Fruit fly (Drosophila melanogaster) whole organism, prepupa: Measurements from ENCODE around the gene CG2680.

Experiments used
- Blimp-1 ChIP-seq: fragments of 200-800 bp; sonication (Bioruptor generic); optimal IDR thresholded peaks from 3 replicates; lab custom pipeline; 2017; ENCODE audit warnings: missing biosample characterization, missing genetic modification characterization, mild to moderate bottlenecking, moderate library complexity, missing genetic modification reagents
- CG10669 ChIP-seq: fragments of 200-800 bp; sonication (Bioruptor generic); optimal IDR thresholded peaks from 3 replicates; lab custom pipeline; 2018; ENCODE audit warnings: missing biosample characterization, mild to moderate bottlenecking, missing genetic modification characterization, moderate library complexity
- CG11294 ChIP-seq: fragments of 200-800 bp; sonication (Bioruptor generic); IDR thresholded peaks from 2 replicates; pipeline ENCODE4 v1.3.6; 2022; ENCODE audit warnings: missing biosample characterization, missing genetic modification characterization
- CG11762 ChIP-seq: fragments of 200-800 bp; sonication (Bioruptor generic); optimal IDR thresholded peaks from 3 replicates; lab custom pipeline; 2016; ENCODE audit warnings: missing biosample characterization, missing genetic modification characterization; ENCODE audit not compliant: insufficient read depth
- CG11902 ChIP-seq: fragments of 200-800 bp; sonication (Bioruptor generic); optimal IDR thresholded peaks from 3 replicates; lab custom pipeline; 2016; ENCODE audit warnings: missing biosample characterization, missing genetic modification characterization
- CG1621 ChIP-seq: fragments of 200-800 bp; sonication (Bioruptor generic); optimal IDR thresholded peaks from 3 replicates; lab custom pipeline; 2018; ENCODE audit warnings: missing biosample characterization, mild to moderate bottlenecking, missing genetic modification characterization
- CG16779 ChIP-seq: fragments of 200-800 bp; sonication (Bioruptor generic); optimal IDR thresholded peaks from 3 replicates; lab custom pipeline; 2017; ENCODE audit warnings: missing biosample characterization, mild to moderate bottlenecking, missing genetic modification characterization
- CG3032 ChIP-seq: fragments of 200-800 bp; optimal IDR thresholded peaks from 2 replicates; lab custom pipeline; 2019; ENCODE audit warnings: missing biosample characterization, mild to moderate bottlenecking, missing genetic modification characterization, moderate library complexity
- CG31627 ChIP-seq: fragments of 200-800 bp; sonication (Bioruptor generic); optimal IDR thresholded peaks from 3 replicates; lab custom pipeline; 2016; ENCODE audit warnings: missing biosample characterization, missing genetic modification characterization
- CG32006 ChIP-seq: fragments of 200-800 bp; sonication (Bioruptor generic); optimal IDR thresholded peaks from 3 replicates; lab custom pipeline; 2017; ENCODE audit warnings: missing biosample characterization, mild to moderate bottlenecking, missing genetic modification characterization
- CG4318 ChIP-seq: fragments of 200-800 bp; sonication (Bioruptor generic); optimal IDR thresholded peaks from 3 replicates; lab custom pipeline; 2017; ENCODE audit warnings: missing biosample characterization, mild to moderate bottlenecking, missing genetic modification characterization
- CG6163 ChIP-seq: fragments of 200-800 bp; sonication (Bioruptor generic); IDR thresholded peaks from 3 replicates; pipeline ENCODE4 v1.3.6; 2022; ENCODE audit warnings: missing biosample characterization, missing genetic modification characterization
- CG6276 ChIP-seq: fragments of 200-800 bp; sonication (Bioruptor generic); optimal IDR thresholded peaks from 2 replicates; lab custom pipeline; 2017; ENCODE audit warnings: missing biosample characterization, mild to moderate bottlenecking, missing genetic modification characterization
- CG6808 ChIP-seq: fragments of 200-800 bp; sonication (Bioruptor generic); optimal IDR thresholded peaks from 3 replicates; lab custom pipeline; 2017; ENCODE audit warnings: missing biosample characterization, missing genetic modification characterization, mild to moderate bottlenecking, moderate library complexity, missing genetic modification reagents
- CG6854 ChIP-seq: fragments of 200-800 bp; sonication (Bioruptor generic); optimal IDR thresholded peaks from 2 replicates; lab custom pipeline; 2017; ENCODE audit warnings: missing biosample characterization, mild to moderate bottlenecking, missing genetic modification characterization
- CG7368 ChIP-seq: fragments of 200-800 bp; sonication (Bioruptor generic); optimal IDR thresholded peaks from 3 replicates; lab custom pipeline; 2016; ENCODE audit warnings: missing biosample characterization, missing genetic modification characterization
- CG8119 ChIP-seq: fragments of 200-800 bp; sonication (Bioruptor generic); IDR thresholded peaks from 3 replicates; pipeline ENCODE4 v1.3.6; 2022; ENCODE audit warnings: missing biosample characterization, missing genetic modification characterization
- CG8319 ChIP-seq: fragments of 200-800 bp; sonication (Bioruptor generic); optimal IDR thresholded peaks from 3 replicates; lab custom pipeline; 2016; ENCODE audit warnings: missing biosample characterization, missing genetic modification characterization
- CG8632 ChIP-seq: fragments of 200-800 bp; sonication (Bioruptor generic); optimal IDR thresholded peaks from 3 replicates; lab custom pipeline; 2016; ENCODE audit warnings: missing biosample characterization, missing genetic modification characterization
- CG9139 ChIP-seq: fragments of 200-800 bp; sonication (Bioruptor generic); optimal IDR thresholded peaks from 3 replicates; lab custom pipeline; 2017; ENCODE audit warnings: missing biosample characterization, mild to moderate bottlenecking, missing genetic modification characterization
- Eip75B ChIP-seq: fragments of 200-800 bp; sonication (Bioruptor generic); optimal IDR thresholded peaks from 3 replicates; lab custom pipeline; 2016; ENCODE audit warnings: missing biosample characterization, missing genetic modification characterization
- Eip78C ChIP-seq: fragments of 200-800 bp; sonication (Bioruptor generic); peaks from one replicate; lab custom pipeline; 2016; ENCODE audit warnings: missing biosample characterization, missing genetic modification characterization
- Eip93F ChIP-seq: fragments of 200-800 bp; sonication (Bioruptor generic); optimal IDR thresholded peaks from 2 replicates; lab custom pipeline; 2016; ENCODE audit warnings: missing biosample characterization, mild to moderate bottlenecking, missing genetic modification characterization
- Ets21C ChIP-seq: fragments of 200-800 bp; sonication (Bioruptor generic); optimal IDR thresholded peaks from 3 replicates; lab custom pipeline; 2016; ENCODE audit warnings: missing biosample characterization, missing genetic modification characterization
- Gug ChIP-seq: fragments of 200-800 bp; sonication (Bioruptor generic); IDR thresholded peaks from 2 replicates; pipeline ENCODE4 v1.3.6; 2022; ENCODE audit warnings: missing biosample characterization, missing genetic modification characterization
- Hr38 ChIP-seq: sonication (Bioruptor generic); optimal IDR thresholded peaks from 2 replicates; lab custom pipeline; 2016; ENCODE audit warnings: missing biosample characterization, missing genetic modification characterization
- Hr39 ChIP-seq: fragments of 200-800 bp; sonication (Bioruptor generic); optimal IDR thresholded peaks from 2 replicates; lab custom pipeline; 2016; ENCODE audit warnings: missing biosample characterization, missing genetic modification characterization
- Lpt ChIP-seq: fragments of 200-800 bp; sonication (Bioruptor generic); optimal IDR thresholded peaks from 3 replicates; lab custom pipeline; 2016; ENCODE audit warnings: missing biosample characterization, missing genetic modification characterization
- Smox ChIP-seq: fragments of 200-800 bp; sonication (Bioruptor generic); optimal IDR thresholded peaks from 3 replicates; lab custom pipeline; 2016; ENCODE audit warnings: missing biosample characterization, missing genetic modification characterization
- Sox102F ChIP-seq: fragments of 200-800 bp; sonication (Bioruptor generic); optimal IDR thresholded peaks from 2 replicates; lab custom pipeline; 2016; ENCODE audit warnings: missing biosample characterization, mild to moderate bottlenecking, missing genetic modification characterization
- Sox14 ChIP-seq: fragments of 200-800 bp; sonication (Bioruptor generic); optimal IDR thresholded peaks from 3 replicates; lab custom pipeline; 2016; ENCODE audit warnings: missing biosample characterization, missing genetic modification characterization
- Sox15 ChIP-seq: fragments of 200-800 bp; sonication (Bioruptor generic); optimal IDR thresholded peaks from 3 replicates; lab custom pipeline; 2016; ENCODE audit warnings: missing biosample characterization, missing genetic modification characterization
- achi ChIP-seq: fragments of 200-800 bp; sonication (Bioruptor generic); optimal IDR thresholded peaks from 3 replicates; lab custom pipeline; 2016; ENCODE audit warnings: missing biosample characterization, missing genetic modification characterization
- acj6 ChIP-seq: fragments of 200-800 bp; sonication (Bioruptor generic); optimal IDR thresholded peaks from 3 replicates; lab custom pipeline; 2016; ENCODE audit warnings: missing biosample characterization, missing genetic modification characterization
- dac ChIP-seq: fragments of 200-800 bp; sonication (Bioruptor generic); optimal IDR thresholded peaks from 2 replicates; lab custom pipeline; 2017; ENCODE audit warnings: missing biosample characterization, mild to moderate bottlenecking, missing genetic modification characterization
- dsx ChIP-seq: fragments of 200-800 bp; optimal IDR thresholded peaks from 3 replicates; lab custom pipeline; 2019; ENCODE audit warnings: missing biosample characterization, mild to moderate bottlenecking, missing genetic modification characterization, moderate library complexity; ENCODE audit not compliant: poor library complexity, severe bottlenecking
- eg ChIP-seq: fragments of 200-800 bp; sonication (Bioruptor generic); IDR thresholded peaks from 3 replicates; pipeline ENCODE4 v1.3.6; 2022; ENCODE audit warnings: missing biosample characterization, missing genetic modification characterization
- esn ChIP-seq: fragments of 200-800 bp; sonication (Bioruptor generic); optimal IDR thresholded peaks from 2 replicates; lab custom pipeline; 2016; ENCODE audit warnings: missing biosample characterization, mild to moderate bottlenecking, missing genetic modification characterization, moderate library complexity
- fd85E ChIP-seq: fragments of 200-800 bp; sonication (Bioruptor generic); optimal IDR thresholded peaks from 3 replicates; lab custom pipeline; 2016; ENCODE audit warnings: missing biosample characterization, missing genetic modification characterization
- fkh ChIP-seq: fragments of 200-800 bp; sonication (Bioruptor generic); optimal IDR thresholded peaks from 3 replicates; lab custom pipeline; 2017; ENCODE audit warnings: missing biosample characterization, mild to moderate bottlenecking, missing genetic modification characterization, moderate library complexity
- lz ChIP-seq: fragments of 200-800 bp; sonication (Bioruptor generic); optimal IDR thresholded peaks from 3 replicates; lab custom pipeline; 2016; ENCODE audit warnings: missing biosample characterization, missing genetic modification characterization
- pdm3 ChIP-seq: fragments of 200-800 bp; sonication (Bioruptor generic); optimal IDR thresholded peaks from 3 replicates; lab custom pipeline; 2016; ENCODE audit warnings: missing biosample characterization, missing genetic modification characterization
- salr ChIP-seq, 2 experiments: fragments of 200-800 bp; sonication (Bioruptor generic); optimal IDR thresholded peaks; 3 replicates each; lab custom pipeline; 2016 to 2018; ENCODE audit warnings: missing biosample characterization in 2 of 2, missing genetic modification characterization in 2 of 2, mild to moderate bottlenecking in 1 of 2
- spab ChIP-seq: fragments of 200-800 bp; sonication (Bioruptor generic); optimal IDR thresholded peaks from 2 replicates; lab custom pipeline; 2017; ENCODE audit warnings: missing biosample characterization, mild to moderate bottlenecking, missing genetic modification characterization, missing genetic modification reagents
- ss ChIP-seq, 2 experiments: fragments of 200-800 bp; sonication (Bioruptor generic); optimal IDR thresholded peaks; 2 replicates in 1 of 2; 3 replicates in 1 of 2; lab custom pipeline; 2017 to 2018; ENCODE audit warnings: mild to moderate bottlenecking in 2 of 2, missing biosample characterization in 2 of 2, missing genetic modification characterization in 2 of 2, moderate library complexity in 1 of 2

CG2680 gene

DNA sequence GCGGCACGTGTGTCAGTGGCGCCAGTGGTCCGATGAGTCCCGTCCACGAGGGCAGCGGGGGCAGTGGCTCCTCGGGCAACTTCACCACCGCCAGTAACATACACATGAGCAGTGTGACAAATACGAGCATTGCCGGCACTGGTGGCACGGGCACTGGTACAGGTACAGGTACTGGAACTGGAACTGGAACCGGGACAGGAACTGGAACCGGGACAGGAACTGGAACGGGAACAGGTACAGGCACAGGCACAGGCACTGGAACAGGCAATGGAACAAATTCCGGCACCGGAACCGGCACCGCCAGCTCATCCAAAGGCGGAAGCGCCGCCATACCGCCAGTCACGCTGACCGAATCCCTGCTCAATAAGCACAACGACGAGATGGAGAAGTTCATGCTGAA, 16.9 kb downstream of the CG2680 start:
- TF ChIP-seq pdm3 (GFP tag; lab: Kevin White, UChicago), result no peak
- TF ChIP-seq Gug (GFP tag; lab: Robert Waterston, UW), result no peak
- TF ChIP-seq Sox14 (GFP tag; lab: Kevin White, UChicago), result no peak
- no peak for TF ChIP-seq CG11902
- no peak for TF ChIP-seq CG32006
- no peak for TF ChIP-seq Hr38 (GFP tag; lab: Kevin White, UChicago)
- TF ChIP-seq CG6276 (GFP tag; lab: Kevin White, UChicago), result no peak

DNA sequence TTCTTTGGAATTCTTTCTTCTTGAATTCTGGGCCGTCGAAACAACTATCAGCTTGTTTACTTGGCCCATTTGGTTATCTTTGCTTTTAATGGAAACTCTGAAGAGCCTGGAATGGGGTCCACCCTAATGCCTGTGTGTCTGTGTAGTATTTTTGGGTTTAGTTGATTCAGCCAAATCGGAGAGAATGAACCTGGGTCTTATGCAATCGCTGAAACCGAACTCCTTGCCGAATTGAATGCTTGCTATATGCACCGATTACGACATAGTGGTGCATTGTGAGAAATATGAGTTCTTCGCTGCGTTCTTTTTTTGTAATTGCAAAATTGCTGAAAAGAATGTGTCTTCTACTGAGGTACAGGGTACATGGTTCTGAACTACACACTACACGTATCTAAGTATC, 20.3 kb downstream of the CG2680 start:
- no peak for TF ChIP-seq CG6808 (GFP tag; lab: Kevin White, UChicago)

DNA sequence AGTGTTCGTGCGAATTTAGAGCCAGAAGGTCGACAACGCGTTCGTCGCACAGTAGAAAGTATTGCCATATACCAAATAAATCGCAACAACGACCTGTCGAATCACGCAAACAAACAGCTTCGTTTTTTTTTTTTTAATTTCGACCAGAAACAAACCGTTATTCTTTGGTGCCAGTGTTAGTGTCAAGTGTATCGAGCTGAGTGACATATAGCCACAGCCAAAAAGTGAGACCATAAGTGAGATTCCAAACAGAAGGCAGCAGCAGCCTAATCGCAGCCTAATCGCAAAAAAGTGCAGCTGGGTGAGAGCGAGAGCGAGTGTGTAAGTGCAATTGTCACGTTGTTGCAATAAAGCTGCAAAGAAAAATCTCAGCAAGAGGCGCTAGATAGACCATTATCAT, 21.6 kb downstream of the CG2680 start, which contains the start of gene per:
Gene per, plus strand, starts transcription at position 1 of the 400 bp plus-strand sequence.
- TF ChIP-seq CG3032 (tag; lab: Kevin White, UChicago), result no peak
- TF ChIP-seq CG6163 (GFP tag; lab: Robert Waterston, UW), result no peak
- TF ChIP-seq Hr38 (GFP tag; lab: Kevin White, UChicago), result no peak
- TF ChIP-seq ss (GFP tag; optimal IDR thresholded peaks at IDR 0.05; lab: Kevin White, UChicago), result no peak
- no peak for TF ChIP-seq achi (GFP tag; lab: Kevin White, UChicago)
- TF ChIP-seq CG11762 (GFP tag; lab: Kevin White, UChicago), result no peak
- no peak for TF ChIP-seq dac (GFP tag; lab: Kevin White, UChicago)

DNA sequence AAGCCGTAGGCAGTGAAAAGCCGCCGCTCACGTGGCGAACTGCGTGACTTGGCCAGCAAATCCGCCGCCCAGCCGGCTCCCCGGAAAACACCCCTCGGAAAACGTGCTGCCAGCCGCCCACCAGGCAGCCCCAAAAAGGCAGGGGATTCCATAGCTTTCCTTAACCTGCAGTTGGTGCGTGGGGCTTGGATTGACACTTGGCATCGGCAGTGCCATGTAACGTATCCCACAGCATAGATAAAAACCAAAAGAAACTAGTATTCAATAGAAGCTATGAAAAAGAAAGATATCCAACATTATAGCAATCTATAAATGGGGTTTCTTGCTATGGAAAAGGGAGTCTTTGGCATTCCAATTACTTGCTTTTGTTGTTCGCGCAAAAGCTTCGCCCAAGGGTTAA, 22.2 kb downstream of the CG2680 start:
- TF ChIP-seq CG32006 (peak; percentile 39), Ets21C (no peak), CG10669 (GFP tag; lab: Kevin White, UChicago) (no peak), Hr39 (GFP tag; lab: Kevin White, UChicago) (no peak), Lpt (GFP tag; lab: Kevin White, UChicago) (no peak), eg (no peak), CG8319 (no peak), CG1621 (no peak), CG8119 (GFP tag; lab: Robert Waterston, UW) (no peak; the same call in 2 of the 3 replicates), Sox15 (GFP tag; lab: Kevin White, UChicago) (no peak), CG6854 (GFP tag; lab: Kevin White, UChicago) (no peak), fd85E (GFP tag; lab: Kevin White, UChicago) (no peak), dsx (no peak), salr (GFP tag; optimal IDR thresholded peaks at IDR 0.05; lab: Kevin White, UChicago) (no peak), Smox (no peak), CG9139 (GFP tag; lab: Kevin White, UChicago) (no peak), esn (GFP tag; lab: Kevin White, UChicago) (no peak), CG11294 (GFP tag; lab: Robert Waterston, UW) (no peak), Eip75B (GFP tag; lab: Kevin White, UChicago) (no peak), CG3032 (tag; lab: Kevin White, UChicago) (no peak), Blimp-1 (GFP tag; lab: Kevin White, UChicago) (no peak), Eip93F (GFP tag; lab: Kevin White, UChicago) (no peak), spab (no peak), Gug (GFP tag; lab: Robert Waterston, UW) (no peak), fkh (GFP tag; lab: Kevin White, UChicago) (no peak), CG8632 (no peak), Sox102F (GFP tag; lab: Kevin White, UChicago) (no peak), CG6276 (GFP tag; lab: Kevin White, UChicago) (peak; percentile 15), CG4318 (GFP tag; lab: Kevin White, UChicago) (no peak), CG31627 (GFP tag; lab: Kevin White, UChicago) (no peak), CG16779 (tag; lab: Kevin White, UChicago) (no peak), acj6 (GFP tag; lab: Kevin White, UChicago) (no peak), CG7368 (GFP tag; lab: Kevin White, UChicago) (no peak), CG11762 (GFP tag; lab: Kevin White, UChicago) (no peak), Eip78C (GFP tag; lab: Kevin White, UChicago) (peak; percentile 54), lz (GFP tag; lab: Kevin White, UChicago) (no peak), CG6808 (GFP tag; lab: Kevin White, UChicago) (no peak)
